Worm (Caenorhabditis elegans): ENCODE results near the gene C27H6.9.

C27H6.9 gene

ce11 chrV:9982568-9982967, at the start of gene C27H6.9:
TSS of gene C27H6.9 (plus strand) at chrV:9982868.
- TF ChIP-seq sptf-1 (tag; optimal IDR thresholded peaks at IDR 0.05) (no peak), elt-1 (tag; optimal IDR thresholded peaks at IDR 0.05; ENCODE audit: borderline replicate concordance, insufficient read depth) (no peak), bed-3 (GFP tag; optimal IDR thresholded peaks at IDR 0.05) (no peak), nhr-12 (tag; optimal IDR thresholded peaks at IDR 0.05) (no peak), unc-62 (GFP tag; optimal IDR thresholded peaks at IDR 0.05) (no peak), nhr-76 (tag; optimal IDR thresholded peaks at IDR 0.05) (no peak), nhr-2 (tag; optimal IDR thresholded peaks at IDR 0.05) (no peak), nhr-28 (tag; optimal IDR thresholded peaks at IDR 0.05) (no peak), drap-1 (GFP tag; optimal IDR thresholded peaks at IDR 0.05) (no peak), M03D4.4 (tag; optimal IDR thresholded peaks at IDR 0.05) (no peak), ces-1 (GFP tag; optimal IDR thresholded peaks at IDR 0.05) (no peak), hlh-1 (tag; optimal IDR thresholded peaks at IDR 0.05) (no peak)

DNA sequence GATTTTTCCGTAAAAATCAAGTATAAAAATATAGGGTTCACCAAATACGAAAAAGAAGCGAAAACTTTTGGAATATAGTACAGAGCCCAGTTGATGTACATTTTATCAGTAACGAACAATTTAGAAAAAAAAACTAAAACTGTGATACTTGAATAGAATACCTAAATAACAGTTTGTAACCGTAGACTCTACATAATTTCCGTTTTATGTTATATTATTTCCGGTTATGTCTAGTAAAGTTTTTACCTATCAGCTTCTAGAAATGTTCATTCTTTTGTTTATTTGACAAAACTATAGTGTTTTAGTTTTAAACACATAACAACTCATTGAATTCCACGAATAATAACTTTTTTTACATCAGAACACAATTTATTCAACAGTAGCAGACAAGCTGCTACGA, 45.2 kb upstream of the C27H6.9 start, which contains the start of gene srj-33:
Gene srj-33, minus strand, starts transcription at position 101 of the 400 bp plus-strand sequence.
- no peak for TF ChIP-seq lin-32 (GFP tag; optimal IDR thresholded peaks at IDR 0.05)
- TF ChIP-seq ces-1 (GFP tag; optimal IDR thresholded peaks at IDR 0.05): no peak
- no peak for TF ChIP-seq unc-62 (GFP tag; optimal IDR thresholded peaks at IDR 0.05)
- no peak for TF ChIP-seq mab-5 (tag; optimal IDR thresholded peaks at IDR 0.05)
- no peak for TF ChIP-seq unc-39 (tag; optimal IDR thresholded peaks at IDR 0.05)
- TF ChIP-seq unc-120 (tag; optimal IDR thresholded peaks at IDR 0.05; ENCODE audit: poor library complexity, severe bottlenecking): no peak
- no peak for TF ChIP-seq nhr-237 (tag; optimal IDR thresholded peaks at IDR 0.05)
- no peak for TF ChIP-seq lin-13 (tag; optimal IDR thresholded peaks at IDR 0.05)
- no peak for TF ChIP-seq pha-4 (tag; optimal IDR thresholded peaks at IDR 0.05)
- no peak for TF ChIP-seq elt-3 (tag; optimal IDR thresholded peaks at IDR 0.05)
- TF ChIP-seq nhr-28 (tag; optimal IDR thresholded peaks at IDR 0.05): no peak

- TF ChIP-seq bed-3 (GFP tag; optimal IDR thresholded peaks at IDR 0.05): no peak
- TF ChIP-seq unc-120 (tag; optimal IDR thresholded peaks at IDR 0.05; ENCODE audit: poor library complexity, severe bottlenecking): no peak
- no peak for TF ChIP-seq nhr-76 (tag; optimal IDR thresholded peaks at IDR 0.05)
- TF ChIP-seq sem-2 (GFP tag; optimal IDR thresholded peaks at IDR 0.05): no peak
- TF ChIP-seq lin-32 (GFP tag; optimal IDR thresholded peaks at IDR 0.05): no peak
- no peak for TF ChIP-seq nhr-2 (tag; optimal IDR thresholded peaks at IDR 0.05)
- TF ChIP-seq ces-1 (GFP tag; optimal IDR thresholded peaks at IDR 0.05): no peak
- TF ChIP-seq flh-1 (GFP tag; optimal IDR thresholded peaks at IDR 0.05): no peak
- no peak for TF ChIP-seq sptf-1 (tag; optimal IDR thresholded peaks at IDR 0.05)
- no peak for TF ChIP-seq ham-2 (GFP tag; optimal IDR thresholded peaks at IDR 0.05)
- TF ChIP-seq unc-39 (tag; optimal IDR thresholded peaks at IDR 0.05): no peak
- TF ChIP-seq ceh-43 (GFP tag; optimal IDR thresholded peaks at IDR 0.05): no peak
Measured at ce11 chrV:9943039-9943438, 39.6 kb upstream of the C27H6.9 start, which contains the start of gene fipr-12. TSS of gene fipr-12 (plus strand) at chrV:9943339.

- no peak for TF ChIP-seq nhr-237 (tag; optimal IDR thresholded peaks at IDR 0.05)
- no peak for TF ChIP-seq zip-8 (tag; optimal IDR thresholded peaks at IDR 0.05)
- TF ChIP-seq ceh-83 (GFP tag; optimal IDR thresholded peaks at IDR 0.05): no peak
- TF ChIP-seq unc-39 (tag; optimal IDR thresholded peaks at IDR 0.05): no peak
Measured at ce11 chrV:9944093-9944492, 38.6 kb upstream of the C27H6.9 start, which contains the start of gene sre-28. TSS of gene sre-28 (plus strand) at chrV:9944393.

DNA sequence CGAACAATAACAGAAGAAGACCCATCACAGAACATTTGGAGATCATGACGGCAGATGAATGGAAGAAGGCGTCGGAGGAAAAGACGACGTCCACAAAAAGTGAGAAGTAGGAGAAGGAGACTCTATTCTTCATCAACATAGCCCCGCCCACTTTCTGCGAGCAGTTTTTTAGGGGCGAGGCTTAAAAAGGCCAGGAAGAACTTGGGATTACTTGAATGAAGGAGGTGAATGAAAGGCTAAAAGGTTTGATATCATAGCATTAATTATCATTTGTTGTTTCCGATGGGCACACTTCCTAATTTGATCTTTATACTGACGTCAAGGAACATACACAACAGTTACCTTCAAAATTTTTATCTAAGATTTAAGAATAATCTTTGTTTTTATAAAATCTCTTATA, 33.8 kb upstream of the C27H6.9 start, which contains the start of gene nlp-58:
Gene nlp-58, minus strand, starts transcription at position 101 of the 400 bp plus-strand sequence.
- no peak for TF ChIP-seq elt-3 (tag; optimal IDR thresholded peaks at IDR 0.05)

ce11 chrV:9950861-9951260, 31.8 kb upstream of the C27H6.9 start, which contains the start of gene ttr-46:
TSS of gene ttr-46 (plus strand) at chrV:9951233.
- no peak for TF ChIP-seq elt-3 (tag; optimal IDR thresholded peaks at IDR 0.05)
- TF ChIP-seq unc-62 (GFP tag; optimal IDR thresholded peaks at IDR 0.05): no peak
- no peak for TF ChIP-seq ceh-43 (GFP tag; optimal IDR thresholded peaks at IDR 0.05)
- no peak for TF ChIP-seq sem-2 (GFP tag; optimal IDR thresholded peaks at IDR 0.05)
- TF ChIP-seq ceh-83 (GFP tag; optimal IDR thresholded peaks at IDR 0.05): no peak
- TF ChIP-seq drap-1 (GFP tag; optimal IDR thresholded peaks at IDR 0.05): no peak
- no peak for TF ChIP-seq nhr-28 (tag; optimal IDR thresholded peaks at IDR 0.05)
- no peak for TF ChIP-seq M03D4.4 (tag; optimal IDR thresholded peaks at IDR 0.05)
- no peak for TF ChIP-seq nhr-2 (tag; optimal IDR thresholded peaks at IDR 0.05)
- TF ChIP-seq tbx-8 (GFP tag; optimal IDR thresholded peaks at IDR 0.05): no peak
- no peak for TF ChIP-seq flh-1 (GFP tag; optimal IDR thresholded peaks at IDR 0.05)
- TF ChIP-seq snpc-4 (tag; optimal IDR thresholded peaks at IDR 0.05): no peak
- no peak for TF ChIP-seq sptf-1 (tag; optimal IDR thresholded peaks at IDR 0.05)
